Worm (Caenorhabditis elegans) whole organism, L3 larva: ENCODE measurements around the gene F57F4.1.

Source experiments
- ZK546.5 ChIP-seq: sonication (generic microtip); optimal IDR thresholded peaks from 2 replicates; lab custom pipeline; 2017; ENCODE audit warnings: missing biosample characterization, missing genetic modification characterization
- ama-1 ChIP-seq: fragments of 150-350 bp; optimal IDR thresholded peaks from 2 replicates; lab custom pipeline; 2018
- ceh-16 ChIP-seq: sonication (generic microtip); optimal IDR thresholded peaks from 2 replicates; lab custom pipeline; 2017; ENCODE audit warnings: missing biosample characterization, missing genetic modification characterization
- ceh-28 ChIP-seq: fragments of 150-350 bp; optimal IDR thresholded peaks from 2 replicates; lab custom pipeline; 2014; ENCODE audit warnings: missing biosample characterization, missing genetic modification reagents, missing genetic modification characterization
- ceh-9 ChIP-seq: sonication (generic microtip); optimal IDR thresholded peaks from 2 replicates; lab custom pipeline; 2018; ENCODE audit warnings: missing biosample characterization, missing genetic modification characterization
- daf-12 ChIP-seq: fragments of 150-350 bp; optimal IDR thresholded peaks from 2 replicates; lab custom pipeline; 2014; ENCODE audit warnings: missing biosample characterization, missing genetic modification reagents, missing genetic modification characterization
- egl-27 ChIP-seq: sonication (generic microtip); optimal IDR thresholded peaks from 4 replicates; lab custom pipeline; 2017; ENCODE audit warnings: missing biosample characterization, missing genetic modification reagents, missing genetic modification characterization
- egl-5 ChIP-seq: fragments of 150-350 bp; optimal IDR thresholded peaks from 2 replicates; lab custom pipeline; 2017; ENCODE audit warnings: missing biosample characterization, missing genetic modification reagents, missing genetic modification characterization, inconsistent platforms
- elt-2 ChIP-seq: sonication (generic microtip); optimal IDR thresholded peaks from 2 replicates; lab custom pipeline; 2016; ENCODE audit warnings: missing genetic modification reagents, mild to moderate bottlenecking, missing genetic modification characterization, missing compliant biosample characterization
- elt-3 ChIP-seq, 3 experiments: fragments of 150-350 bp in 1 of 3; sonication (generic microtip) in 2 of 3; optimal IDR thresholded peaks; 2 replicates in 2 of 3; 4 replicates in 1 of 3; lab custom pipeline; 2014 to 2017; ENCODE audit warnings: missing biosample characterization in 3 of 3, missing genetic modification characterization in 3 of 3
- eor-1 ChIP-seq, 2 experiments: fragments of 150-350 bp; optimal IDR thresholded peaks; 2 replicates each; lab custom pipeline; 2014 to 2018; ENCODE audit warnings: missing biosample characterization in 2 of 2, missing genetic modification characterization in 2 of 2
- fkh-10 ChIP-seq: sonication (generic microtip); optimal IDR thresholded peaks from 2 replicates; lab custom pipeline; 2017; ENCODE audit warnings: missing biosample characterization, missing genetic modification reagents, missing genetic modification characterization
- fkh-2 ChIP-seq: fragments of 150-350 bp; optimal IDR thresholded peaks from 2 replicates; lab custom pipeline; 2014; ENCODE audit warnings: missing biosample characterization, missing genetic modification reagents, missing genetic modification characterization
- fos-1 ChIP-seq: fragments of 150-350 bp; optimal IDR thresholded peaks from 2 replicates; lab custom pipeline; 2014; ENCODE audit warnings: missing biosample characterization, missing genetic modification characterization
- hmg-11 ChIP-seq: sonication (generic microtip); optimal IDR thresholded peaks from 2 replicates; lab custom pipeline; 2016; ENCODE audit warnings: missing genetic modification characterization, missing compliant biosample characterization
- lin-15B ChIP-seq: fragments of 150-350 bp; optimal IDR thresholded peaks from 2 replicates; lab custom pipeline; 2014; ENCODE audit warnings: missing biosample characterization, missing genetic modification characterization
- mml-1 ChIP-seq: fragments of 150-350 bp; sonication (generic microtip); optimal IDR thresholded peaks from 3 replicates; lab custom pipeline; 2014; ENCODE audit warnings: missing biosample characterization, missing genetic modification characterization
- nfya-1 ChIP-seq: sonication (generic microtip); optimal IDR thresholded peaks from 2 replicates; lab custom pipeline; 2017; ENCODE audit warnings: missing genetic modification characterization, mild to moderate bottlenecking, missing compliant biosample characterization, antibody characterized with exemption, moderate library complexity; ENCODE audit not compliant: insufficient read depth
- nhr-12 ChIP-seq: fragments of 150-350 bp; optimal IDR thresholded peaks from 2 replicates; lab custom pipeline; 2014; ENCODE audit warnings: missing biosample characterization, missing genetic modification characterization
- nhr-237 ChIP-seq: fragments of 150-350 bp; optimal IDR thresholded peaks from 2 replicates; lab custom pipeline; 2014; ENCODE audit warnings: missing biosample characterization, missing genetic modification characterization
- nhr-25 ChIP-seq: sonication (generic microtip); optimal IDR thresholded peaks from 2 replicates; lab custom pipeline; 2017; ENCODE audit warnings: missing biosample characterization, missing genetic modification characterization
- nhr-43 ChIP-seq: sonication (generic microtip); optimal IDR thresholded peaks from 2 replicates; lab custom pipeline; 2016; ENCODE audit warnings: mild to moderate bottlenecking, missing genetic modification characterization, missing compliant biosample characterization; ENCODE audit not compliant: poor library complexity, severe bottlenecking
- nhr-77 ChIP-seq: fragments of 150-350 bp; optimal IDR thresholded peaks from 2 replicates; lab custom pipeline; 2014; ENCODE audit warnings: missing biosample characterization, missing genetic modification characterization
- pha-4 ChIP-seq: fragments of 150-350 bp; optimal IDR thresholded peaks from 2 replicates; lab custom pipeline; 2014; ENCODE audit warnings: missing biosample characterization, missing genetic modification reagents, missing genetic modification characterization
- pqm-1 ChIP-seq: fragments of 150-350 bp; optimal IDR thresholded peaks from 2 replicates; lab custom pipeline; 2017; ENCODE audit warnings: missing biosample characterization, missing genetic modification characterization, inconsistent platforms
- sea-2 ChIP-seq: fragments of 150-350 bp; sonication (generic microtip); optimal IDR thresholded peaks from 4 replicates; lab custom pipeline; 2014; ENCODE audit warnings: missing biosample characterization, missing genetic modification reagents, missing genetic modification characterization
- snpc-4 ChIP-seq: fragments of 150-350 bp; optimal IDR thresholded peaks from 2 replicates; lab custom pipeline; 2014; ENCODE audit warnings: missing biosample characterization, missing genetic modification characterization
- tbx-2 ChIP-seq: sonication (generic microtip); optimal IDR thresholded peaks from 2 replicates; lab custom pipeline; 2016; ENCODE audit warnings: mild to moderate bottlenecking, missing genetic modification characterization, missing compliant biosample characterization
- unc-39 ChIP-seq: sonication (generic microtip); optimal IDR thresholded peaks from 4 replicates; lab custom pipeline; 2017; ENCODE audit warnings: missing biosample characterization, missing genetic modification characterization
- unc-62 ChIP-seq: fragments of 150-350 bp; sonication (generic microtip); optimal IDR thresholded peaks from 4 replicates; lab custom pipeline; 2014; ENCODE audit warnings: missing biosample characterization, missing genetic modification reagents, missing genetic modification characterization
- ztf-11 ChIP-seq: fragments of 150-350 bp; optimal IDR thresholded peaks from 2 replicates; lab custom pipeline; 2014; ENCODE audit warnings: missing biosample characterization, missing genetic modification characterization
- ztf-4 ChIP-seq: fragments of 150-350 bp; optimal IDR thresholded peaks from 2 replicates; lab custom pipeline; 2014; ENCODE audit warnings: missing biosample characterization, missing genetic modification characterization

The F57F4.1 gene

DNA sequence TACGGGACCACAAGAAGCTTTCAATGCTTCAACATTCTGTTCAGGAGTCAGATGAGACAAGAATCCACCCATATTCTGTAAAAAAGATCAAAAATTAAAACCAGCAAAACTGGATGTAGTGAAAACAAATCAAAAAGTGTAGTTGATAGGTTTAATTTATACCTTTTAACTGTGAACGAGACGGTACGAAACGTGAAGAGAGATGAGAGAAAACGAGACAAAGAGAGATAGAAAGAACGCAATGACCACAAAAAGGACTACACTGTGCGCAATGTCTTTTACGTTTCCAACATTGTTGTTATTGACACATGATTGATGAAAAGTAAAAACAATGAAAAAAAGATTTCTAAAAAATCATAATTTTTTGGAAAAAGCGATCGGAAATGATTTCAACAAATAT, 24.7 kb upstream of the F57F4.1 start, which contains the start of gene cest-33:
cest-33 (minus strand) TSS at position 75 of the 400 bp plus-strand sequence.
- peak; percentile 72 for TF ChIP-seq pqm-1 (tag; lab: Kevin White, UChicago)
- TF ChIP-seq nhr-25 (tag; lab: Kevin White, UChicago) = peak; percentile 23
- no peak for TF ChIP-seq ztf-11 (tag; lab: Kevin White, UChicago)
- TF ChIP-seq elt-2 = peak; percentile 19
- no peak for TF ChIP-seq lin-15B
- no peak for TF ChIP-seq hmg-11 (tag; lab: Kevin White, UChicago)
- TF ChIP-seq pha-4 (tag; lab: Kevin White, UChicago) = peak; percentile 24
- TF ChIP-seq nhr-43 (tag; lab: Kevin White, UChicago) = peak; percentile 2

DNA sequence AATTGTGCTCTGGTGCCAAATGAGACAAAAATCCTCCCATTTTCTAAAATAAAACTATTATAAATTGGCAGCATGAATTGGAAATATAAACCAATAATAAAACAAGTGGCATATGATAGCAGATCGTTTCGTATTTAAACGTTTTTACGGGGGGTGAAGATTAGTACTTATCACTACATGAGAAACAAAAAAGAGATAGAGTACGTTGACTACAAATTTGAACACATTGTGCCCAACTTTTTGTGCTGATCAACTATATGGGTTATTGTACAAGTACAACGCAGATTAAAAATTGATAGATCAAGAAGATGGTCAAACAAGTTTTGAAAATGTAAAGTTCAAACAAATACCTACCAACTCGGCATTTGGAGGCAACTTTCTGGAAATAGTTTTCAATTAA, 21.8 kb upstream of the F57F4.1 start:
- no peak for TF ChIP-seq tbx-2 (tag; lab: Kevin White, UChicago)
- TF ChIP-seq elt-3 (tag; optimal IDR thresholded peaks at IDR 0.05; lab: Kevin White, UChicago) = peak in 1 of 3 experiments; percentile 24
- no peak for TF ChIP-seq egl-5 (tag; lab: Kevin White, UChicago)
- no peak for TF ChIP-seq mml-1 (tag; lab: Kevin White, UChicago)
- TF ChIP-seq fkh-2 = no peak

ce11 chrV:6374844-6375243, 15.4 kb upstream of the F57F4.1 start, which contains the start of gene F13H6.5:
TSS of gene F13H6.5 (minus strand) at chrV:6374944.
- TF ChIP-seq nhr-12 (tag; lab: Kevin White, UChicago) (no peak), fkh-10 (GFP tag; lab: Kevin White, UChicago) (no peak), ceh-16 (no peak), ceh-9 (tag; lab: Kevin White, UChicago) (no peak), ama-1 (no peak), pha-4 (tag; lab: Kevin White, UChicago) (no peak), unc-39 (tag; lab: Kevin White, UChicago) (no peak), ZK546.5 (tag; lab: Kevin White, UChicago) (no peak), elt-2 (no peak), nhr-237 (tag; lab: Kevin White, UChicago) (no peak)

DNA sequence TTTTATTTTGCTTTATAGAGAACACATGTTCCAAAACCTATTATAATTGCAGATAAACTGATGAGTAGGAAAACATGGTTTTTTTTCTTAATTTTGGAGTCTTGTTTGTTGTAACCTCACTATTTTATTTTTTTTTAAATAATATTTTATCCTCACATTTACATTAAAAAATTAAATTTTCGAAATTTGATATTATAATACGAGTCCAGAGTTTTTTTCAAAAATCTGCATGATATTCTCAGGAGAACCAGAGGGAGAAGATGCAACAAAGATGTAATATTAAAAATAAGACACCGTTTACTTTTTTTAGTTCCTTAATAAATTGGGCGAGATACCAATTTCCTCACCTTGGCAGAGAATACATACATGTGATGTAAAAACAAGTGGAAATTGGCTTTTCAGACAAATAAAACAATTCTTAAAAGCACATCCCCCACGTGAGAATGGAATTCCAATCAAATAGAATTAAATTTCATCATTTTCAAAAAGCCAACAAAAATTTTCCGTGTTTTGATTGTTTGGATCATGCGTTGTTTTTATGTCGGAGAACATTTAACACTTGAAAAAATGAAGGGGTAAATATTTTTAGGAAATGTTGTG, 4.5 kb upstream of the F57F4.1 start:
- no peak for TF ChIP-seq ZK546.5 (tag; lab: Kevin White, UChicago)
- no peak for TF ChIP-seq fkh-2
- TF ChIP-seq ceh-28 = no peak
- TF ChIP-seq ama-1 = no peak
- no peak for TF ChIP-seq hmg-11 (tag; lab: Kevin White, UChicago)
- TF ChIP-seq nhr-77 = no peak
- no peak for TF ChIP-seq snpc-4
- TF ChIP-seq pqm-1 (tag; lab: Kevin White, UChicago) = no peak
- TF ChIP-seq ceh-16 = no peak
- no peak for TF ChIP-seq egl-27 (tag; lab: Kevin White, UChicago)
- TF ChIP-seq nfya-1 (tag; lab: Kevin White, UChicago) = no peak
- no peak for TF ChIP-seq sea-2 (GFP tag; lab: Kevin White, UChicago)
- TF ChIP-seq ztf-4 (tag; lab: Kevin White, UChicago) = no peak

DNA sequence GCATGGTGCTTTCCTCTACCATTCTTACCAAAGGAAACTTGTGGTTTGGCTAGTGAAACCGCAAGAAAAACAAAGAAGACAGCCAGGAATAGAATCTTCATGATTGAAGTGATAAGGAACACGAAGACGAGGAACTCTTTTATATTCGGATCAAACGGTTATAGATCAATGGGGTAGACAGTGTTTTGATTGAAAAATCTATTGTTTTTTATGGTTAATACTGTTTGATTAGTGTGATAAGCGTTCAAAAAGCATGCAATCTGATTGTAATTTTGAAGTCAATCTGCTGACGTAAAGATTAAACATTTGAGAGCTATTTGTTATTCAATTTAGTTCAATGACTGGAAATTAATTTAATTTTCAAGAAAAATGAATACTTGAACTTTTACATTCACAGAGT, 629 bp upstream of the F57F4.1 start, which contains the start of gene F57F4.2:
F57F4.2 (minus strand) TSS at position 101 of the 400 bp plus-strand sequence.
- no peak for TF ChIP-seq nhr-12 (tag; lab: Kevin White, UChicago)
- no peak for TF ChIP-seq fkh-2
- no peak for TF ChIP-seq daf-12 (tag; lab: Kevin White, UChicago)
- TF ChIP-seq sea-2 (GFP tag; lab: Kevin White, UChicago) = no peak
- no peak for TF ChIP-seq unc-62 (GFP tag; lab: Kevin White, UChicago)
- TF ChIP-seq eor-1 (tag; optimal IDR thresholded peaks at IDR 0.05; lab: Kevin White, UChicago) = no peak
- no peak for TF ChIP-seq pha-4 (tag; lab: Kevin White, UChicago)
- no peak for TF ChIP-seq pqm-1 (tag; lab: Kevin White, UChicago)
- no peak for TF ChIP-seq nfya-1 (tag; lab: Kevin White, UChicago)
- no peak for TF ChIP-seq ztf-11 (tag; lab: Kevin White, UChicago)
- TF ChIP-seq nhr-237 (tag; lab: Kevin White, UChicago) = no peak
- no peak for TF ChIP-seq fos-1 (tag; lab: Kevin White, UChicago)
- TF ChIP-seq, all 47 proteins: peak for 0
